Worm (Caenorhabditis elegans) whole organism, L4 larva: ENCODE results near the gene ZK742.3.

Experiments used
- D1046.2 ChIP-seq: fragments of 200-800 bp; sonication (Bioruptor generic); IDR thresholded peaks from 2 replicates; pipeline ENCODE4 v1.3.6; 2022; ENCODE audit warnings: missing genetic modification characterization, missing compliant biosample characterization
- F37D6.2 ChIP-seq: sonication (generic microtip); optimal IDR thresholded peaks from 2 replicates; lab custom pipeline; 2016; ENCODE audit warnings: mild to moderate bottlenecking, missing genetic modification characterization, missing compliant biosample characterization
- ZK337.2 ChIP-seq: fragments of 200-800 bp; sonication (Bioruptor generic); IDR thresholded peaks from 2 replicates; pipeline ENCODE4 v1.3.6; 2022; ENCODE audit warnings: missing genetic modification reagents, missing genetic modification characterization, missing compliant biosample characterization
- ZK546.5 ChIP-seq, 2 experiments: sonication (generic microtip); optimal IDR thresholded peaks; 2 replicates each; lab custom pipeline; 2017; ENCODE audit warnings: missing biosample characterization in 2 of 2, missing genetic modification characterization in 2 of 2
- aly-2 ChIP-seq: sonication (generic microtip); optimal IDR thresholded peaks from 2 replicates; lab custom pipeline; 2018; ENCODE audit warnings: missing biosample characterization, missing genetic modification characterization
- ama-1 ChIP-seq: fragments of 150-350 bp; optimal IDR thresholded peaks from 2 replicates; lab custom pipeline; 2014; ENCODE audit warnings: inconsistent platforms, mixed read lengths
- attf-4 ChIP-seq: sonication (generic microtip); optimal IDR thresholded peaks from 3 replicates; lab custom pipeline; 2017; ENCODE audit warnings: missing biosample characterization, missing genetic modification characterization
- ceh-20 ChIP-seq: fragments of 200-800 bp; sonication (Bioruptor generic); IDR thresholded peaks from 2 replicates; pipeline ENCODE4 v1.3.6; 2022; ENCODE audit warnings: missing genetic modification reagents, missing genetic modification characterization, missing compliant biosample characterization
- ceh-28 ChIP-seq: fragments of 150-350 bp; optimal IDR thresholded peaks from 2 replicates; lab custom pipeline; 2014; ENCODE audit warnings: missing biosample characterization, missing genetic modification reagents, missing genetic modification characterization
- ces-1 ChIP-seq: fragments of 150-350 bp; sonication (generic microtip); optimal IDR thresholded peaks from 4 replicates; lab custom pipeline; 2014; ENCODE audit warnings: missing biosample characterization, missing genetic modification reagents, missing genetic modification characterization
- cey-2 ChIP-seq: sonication (generic microtip); optimal IDR thresholded peaks from 3 replicates; lab custom pipeline; 2017; ENCODE audit warnings: missing genetic modification characterization, mild to moderate bottlenecking, missing compliant biosample characterization, antibody characterized with exemption, borderline replicate concordance; ENCODE audit not compliant: insufficient read depth
- ctbp-1 ChIP-seq: fragments of 200-800 bp; sonication (Bioruptor generic); IDR thresholded peaks from 2 replicates; pipeline ENCODE4 v1.3.6; 2022; ENCODE audit warnings: missing genetic modification reagents, missing genetic modification characterization, missing compliant biosample characterization
- daf-12 ChIP-seq: fragments of 150-350 bp; optimal IDR thresholded peaks from 2 replicates; lab custom pipeline; 2014; ENCODE audit warnings: missing biosample characterization, missing genetic modification reagents, missing genetic modification characterization
- dmd-9 ChIP-seq: fragments of 200-800 bp; sonication (Bioruptor generic); IDR thresholded peaks from 2 replicates; pipeline ENCODE4 v1.3.6; 2022; ENCODE audit warnings: missing genetic modification reagents, missing genetic modification characterization, missing compliant biosample characterization
- dpl-1 ChIP-seq: fragments of 150-350 bp; optimal IDR thresholded peaks from 2 replicates; lab custom pipeline; 2014; ENCODE audit warnings: missing biosample characterization, missing genetic modification reagents, missing genetic modification characterization
- dve-1 ChIP-seq: sonication (generic microtip); optimal IDR thresholded peaks from 2 replicates; lab custom pipeline; 2017; ENCODE audit warnings: antibody characterized with exemption, mild to moderate bottlenecking, missing genetic modification characterization, missing compliant biosample characterization; ENCODE audit not compliant: insufficient read depth
- egl-27 ChIP-seq: sonication (generic microtip); optimal IDR thresholded peaks from 3 replicates; lab custom pipeline; 2017; ENCODE audit warnings: missing biosample characterization, missing genetic modification reagents, missing genetic modification characterization
- fkh-10 ChIP-seq: fragments of 150-350 bp; optimal IDR thresholded peaks from 2 replicates; lab custom pipeline; 2014; ENCODE audit warnings: missing biosample characterization, missing genetic modification reagents, missing genetic modification characterization
- fos-1 ChIP-seq: fragments of 150-350 bp; optimal IDR thresholded peaks from 2 replicates; lab custom pipeline; 2014; ENCODE audit warnings: missing biosample characterization, missing genetic modification characterization
- hlh-11 ChIP-seq: fragments of 200-800 bp; sonication (Bioruptor generic); optimal IDR thresholded peaks from 2 replicates; lab custom pipeline; 2018; ENCODE audit warnings: mild to moderate bottlenecking, missing genetic modification characterization, missing compliant biosample characterization
- hlh-30 ChIP-seq: sonication (generic microtip); optimal IDR thresholded peaks from 2 replicates; lab custom pipeline; 2017; ENCODE audit warnings: antibody characterized with exemption, mild to moderate bottlenecking, missing genetic modification characterization, missing compliant biosample characterization; ENCODE audit not compliant: insufficient read depth
- lim-7 ChIP-seq: fragments of 200-800 bp; sonication (Bioruptor generic); IDR thresholded peaks from 2 replicates; pipeline ENCODE4 v1.3.6; 2022; ENCODE audit warnings: missing genetic modification characterization, missing compliant biosample characterization
- lin-29 ChIP-seq: fragments of 200-800 bp; sonication (Bioruptor generic); IDR thresholded peaks from 2 replicates; pipeline ENCODE4 v1.3.6; 2022; ENCODE audit warnings: missing genetic modification reagents, missing genetic modification characterization, missing compliant biosample characterization
- lin-38 ChIP-seq: fragments of 200-800 bp; sonication (Bioruptor generic); IDR thresholded peaks from 2 replicates; pipeline ENCODE4 v1.3.6; 2022; ENCODE audit warnings: missing genetic modification reagents, missing genetic modification characterization, missing compliant biosample characterization
- lir-3 ChIP-seq: sonication (generic microtip); optimal IDR thresholded peaks from 2 replicates; lab custom pipeline; 2016; ENCODE audit warnings: mild to moderate bottlenecking, missing genetic modification characterization, missing compliant biosample characterization
- mep-1 ChIP-seq: fragments of 150-350 bp; sonication (generic microtip); optimal IDR thresholded peaks from 3 replicates; lab custom pipeline; 2014; ENCODE audit warnings: missing biosample characterization, missing genetic modification characterization
- mxl-2 ChIP-seq: fragments of 200-800 bp; sonication (Bioruptor generic); conservative IDR thresholded peaks from 2 replicates; pipeline ENCODE4 v1.3.6; 2022; ENCODE audit warnings: missing genetic modification reagents, missing genetic modification characterization, missing compliant biosample characterization
- nhr-10 ChIP-seq: fragments of 150-350 bp; optimal IDR thresholded peaks from 2 replicates; lab custom pipeline; 2014; ENCODE audit warnings: missing biosample characterization, missing genetic modification characterization
- nhr-237 ChIP-seq: sonication (generic microtip); optimal IDR thresholded peaks from 2 replicates; lab custom pipeline; 2017; ENCODE audit warnings: missing biosample characterization, missing genetic modification characterization
- nhr-28 ChIP-seq: fragments of 150-350 bp; optimal IDR thresholded peaks from 2 replicates; lab custom pipeline; 2014; ENCODE audit warnings: missing biosample characterization, missing genetic modification characterization
- nhr-76 ChIP-seq: fragments of 150-350 bp; optimal IDR thresholded peaks from 2 replicates; lab custom pipeline; 2014; ENCODE audit warnings: missing biosample characterization, missing genetic modification characterization
- pha-4 ChIP-seq, 2 experiments: fragments of 150-350 bp in 1 of 2; fragments of 200-800 bp in 1 of 2; sonication (Bioruptor generic) in 1 of 2; IDR thresholded peaks in 1 of 2; optimal IDR thresholded peaks in 1 of 2; 2 replicates each; pipeline versions ENCODE4 v1.3.6 to Lab custom; 2014 to 2022; ENCODE audit warnings: missing genetic modification characterization in 2 of 2, missing genetic modification reagents in 2 of 2, missing biosample characterization in 1 of 2, missing compliant biosample characterization in 1 of 2
- rbr-2 ChIP-seq: sonication (generic microtip); optimal IDR thresholded peaks from 2 replicates; lab custom pipeline; 2016; ENCODE audit warnings: missing genotype, missing genetic modification characterization, missing compliant biosample characterization
- unc-130 ChIP-seq: sonication (generic microtip); optimal IDR thresholded peaks from 2 replicates; lab custom pipeline; 2016; ENCODE audit warnings: missing genetic modification reagents, missing genetic modification characterization, missing compliant biosample characterization
- unc-39 ChIP-seq: sonication (generic microtip); optimal IDR thresholded peaks from 2 replicates; lab custom pipeline; 2017; ENCODE audit warnings: missing biosample characterization, missing genetic modification characterization
- zip-2 ChIP-seq: fragments of 150-350 bp; optimal IDR thresholded peaks from 2 replicates; lab custom pipeline; 2014; ENCODE audit warnings: missing biosample characterization, missing genetic modification characterization
- ztf-7 ChIP-seq: fragments of 150-350 bp; optimal IDR thresholded peaks from 2 replicates; lab custom pipeline; 2014; ENCODE audit warnings: missing biosample characterization, missing genetic modification characterization

The ZK742.3 gene

DNA sequence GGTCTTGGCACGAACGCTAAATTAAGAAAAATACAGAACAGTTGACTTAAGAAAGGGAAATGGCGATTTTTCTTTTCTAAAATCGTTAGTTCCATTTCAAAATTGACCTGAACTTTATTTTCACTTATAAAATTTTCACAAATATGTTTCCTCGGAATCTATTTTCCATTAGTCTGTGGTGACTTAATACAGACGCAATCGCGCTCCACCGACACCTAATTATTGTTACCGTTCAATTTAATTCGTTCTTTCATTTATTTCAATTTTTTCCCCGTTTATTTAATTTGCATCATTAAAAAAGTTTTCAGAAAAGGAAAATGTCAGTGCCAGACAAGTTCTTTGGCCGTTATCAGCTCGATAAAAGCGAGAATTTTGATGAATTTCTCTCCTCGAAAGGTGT lies 10.6 kb upstream of the ZK742.3 start, which contains the start of gene lbp-4 (continued):
- TF ChIP-seq egl-27 (tag; lab: Kevin White, UChicago): no peak
- peak; percentile 23 for TF ChIP-seq dpl-1 (GFP tag; lab: Kevin White, UChicago)
- TF ChIP-seq hlh-30 (tag; lab: Kevin White, UChicago): no peak
- no peak for TF ChIP-seq ceh-28
- TF ChIP-seq nhr-76 (tag; lab: Kevin White, UChicago): no peak
- TF ChIP-seq nhr-237 (tag; lab: Kevin White, UChicago): no peak
- peak; percentile 61 for TF ChIP-seq mep-1
- TF ChIP-seq unc-130 (GFP tag; lab: Kevin White, UChicago): peak; percentile 15
- TF ChIP-seq attf-4: no peak

DNA sequence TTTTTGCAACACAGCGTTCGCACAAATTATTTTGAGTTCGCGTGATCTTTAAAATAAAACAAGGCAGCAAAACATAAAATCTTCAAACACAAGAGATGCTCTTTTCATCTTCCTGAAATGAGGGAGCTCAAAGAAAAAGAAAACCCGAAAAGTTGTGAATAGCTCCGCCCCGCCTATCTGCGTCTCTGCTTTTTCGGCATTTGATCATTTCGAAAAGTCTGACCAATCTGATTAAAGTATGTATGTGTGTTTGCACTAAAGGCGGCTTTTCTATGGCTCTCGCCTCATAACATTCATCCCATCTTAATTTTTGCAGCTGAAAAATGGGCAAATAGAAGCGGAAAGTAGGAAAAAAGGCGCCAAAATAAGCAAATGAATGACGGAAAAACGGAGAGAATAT lies 9.9 kb upstream of the ZK742.3 start:
- TF ChIP-seq dve-1: no peak
- peak; percentile 19 for TF ChIP-seq fkh-10

DNA sequence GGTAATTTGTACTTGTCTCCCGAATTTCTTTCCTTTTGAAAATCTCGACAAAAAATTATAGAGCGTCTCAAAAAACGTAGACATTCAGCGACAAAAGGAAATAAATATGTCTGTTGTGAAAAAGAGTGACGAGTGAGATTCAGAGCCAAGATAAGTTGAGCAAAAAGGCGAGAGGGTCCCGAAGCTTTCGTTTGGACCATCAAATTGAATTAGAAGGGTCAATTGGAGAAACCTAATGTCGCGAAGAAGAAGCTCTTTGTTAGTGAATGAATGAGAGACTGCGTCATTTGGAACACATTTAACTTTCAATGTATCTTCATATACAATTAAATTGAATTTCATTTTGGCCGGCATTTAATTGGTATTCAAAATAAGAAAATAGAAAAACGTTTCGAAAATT lies 6.8 kb upstream of the ZK742.3 start:
- TF ChIP-seq F37D6.2 (tag; lab: Kevin White, UChicago) (no peak), lim-7 (no peak), ces-1 (GFP tag; lab: Kevin White, UChicago) (peak; percentile 65), lin-29 (no peak), ctbp-1 (GFP tag; lab: Robert Waterston, UW) (0 out of 2 replicates have a peak, but pooled peaks have one; percentile 31), fkh-10 (peak; percentile 56), D1046.2 (GFP tag; lab: Robert Waterston, UW) (no peak), hlh-11 (no peak)

DNA sequence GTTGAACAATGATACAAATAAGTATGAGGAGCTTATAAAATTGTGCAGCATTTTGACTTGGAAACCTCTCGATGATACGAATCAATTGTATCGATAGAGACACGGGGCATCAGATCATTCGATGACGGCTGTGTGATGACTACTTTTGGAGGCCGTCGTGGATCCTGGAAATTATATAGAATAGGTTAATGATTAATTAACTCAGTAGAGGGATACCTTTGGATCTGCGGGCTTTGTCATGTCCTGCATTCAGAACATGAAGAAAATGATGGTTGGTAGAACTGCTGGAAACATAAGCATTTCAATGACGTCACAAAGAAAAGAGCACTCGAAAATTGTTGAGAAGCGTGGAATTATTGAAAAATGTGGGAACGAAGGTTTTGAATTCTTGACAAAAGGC lies 4.9 kb upstream of the ZK742.3 start, which contains the start of gene ZK742.6:
Gene ZK742.6, minus strand, starts transcription at position 342 of the 400 bp plus-strand sequence.
- no peak for TF ChIP-seq ama-1
- no peak for TF ChIP-seq daf-12
- no peak for TF ChIP-seq hlh-30 (tag; lab: Kevin White, UChicago)
- no peak for TF ChIP-seq cey-2 (tag; lab: Kevin White, UChicago)
- TF ChIP-seq ZK546.5 (tag; optimal IDR thresholded peaks at IDR 0.05; lab: Kevin White, UChicago): no peak
- TF ChIP-seq dpl-1 (GFP tag; lab: Kevin White, UChicago): no peak
- no peak for TF ChIP-seq nhr-10 (tag; lab: Kevin White, UChicago)
- no peak for TF ChIP-seq dmd-9 (GFP tag; lab: Robert Waterston, UW)

DNA sequence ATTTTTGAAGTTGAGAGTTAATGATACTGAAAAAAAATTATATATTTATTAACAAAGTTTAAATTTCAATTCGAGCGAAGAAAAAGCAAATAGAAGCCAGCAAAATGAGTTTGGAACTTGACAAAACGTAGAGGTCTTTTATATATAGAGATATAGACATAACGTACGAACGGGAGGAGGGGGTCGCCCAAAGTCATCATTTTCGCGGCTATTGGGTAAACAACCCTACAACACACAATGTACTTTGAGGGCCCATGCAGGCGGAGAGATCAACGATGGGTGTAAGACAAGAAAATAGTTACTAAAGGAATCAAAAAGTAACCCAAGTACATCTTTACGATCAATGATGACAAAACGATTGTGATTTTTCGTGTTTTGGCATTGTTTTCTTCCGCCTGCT lies 2.0 kb upstream of the ZK742.3 start, which contains the start of gene ZK742.4:
Gene ZK742.4, minus strand, starts transcription at position 35 of the 400 bp plus-strand sequence.
- no peak for TF ChIP-seq lir-3 (tag; lab: Kevin White, UChicago)
- no peak for TF ChIP-seq fos-1 (tag; lab: Kevin White, UChicago)
- no peak for TF ChIP-seq unc-39 (tag; lab: Kevin White, UChicago)
- TF ChIP-seq ztf-7 (tag; lab: Kevin White, UChicago): no peak
- TF ChIP-seq ZK337.2 (GFP tag; lab: Robert Waterston, UW): no peak
- no peak for TF ChIP-seq lin-38 (GFP tag; lab: Robert Waterston, UW)
- TF ChIP-seq pha-4 (GFP tag; IDR thresholded peaks at IDR 0.05; lab: Robert Waterston, UW): 0 out of 2 replicates have a peak, but pooled peaks have one; percentile 21
- no peak for TF ChIP-seq pha-4 (tag; optimal IDR thresholded peaks at IDR 0.05; lab: Kevin White, UChicago)
- TF ChIP-seq zip-2: no peak
- TF ChIP-seq aly-2 (tag; lab: Kevin White, UChicago): no peak
- TF ChIP-seq hlh-11: no peak
- no peak for TF ChIP-seq ceh-20
- no peak for TF ChIP-seq rbr-2
- TF ChIP-seq mxl-2 (GFP tag; lab: Robert Waterston, UW): no peak
- no peak for TF ChIP-seq cey-2 (tag; lab: Kevin White, UChicago)
- peak; percentile 43 for TF ChIP-seq nhr-28 (tag; lab: Kevin White, UChicago)
- TF ChIP-seq, all 104 proteins: peak for 2
